Fruit fly (Drosophila melanogaster) ovary, adult (tissue): Measurements from ENCODE around the gene shtd.

Source experiments
- CG17801 ChIP-seq: fragments of 200-800 bp; optimal IDR thresholded peaks from 2 replicates; lab custom pipeline; 2019; ENCODE audit warnings: missing biosample characterization, mild to moderate bottlenecking, missing genetic modification characterization, moderate library complexity; ENCODE audit not compliant: partially characterized antibody

The shtd gene

dm6 chrX:15462436-15462857, at the start of gene shtd, which contains the start of the genes CG6294 and CG6299:
shtd (minus strand) TSS chrX:15462441.
CG6294 (plus strand) TSS chrX:15462722.
CG6299 (plus strand) TSS chrX:15462722.
- no peak for TF ChIP-seq CG17801

- TF ChIP-seq CG17801, result peak; percentile 24
These were observed 49.2 kb upstream of the shtd start for dm6 chrX:15511399-15511798.

DNA sequence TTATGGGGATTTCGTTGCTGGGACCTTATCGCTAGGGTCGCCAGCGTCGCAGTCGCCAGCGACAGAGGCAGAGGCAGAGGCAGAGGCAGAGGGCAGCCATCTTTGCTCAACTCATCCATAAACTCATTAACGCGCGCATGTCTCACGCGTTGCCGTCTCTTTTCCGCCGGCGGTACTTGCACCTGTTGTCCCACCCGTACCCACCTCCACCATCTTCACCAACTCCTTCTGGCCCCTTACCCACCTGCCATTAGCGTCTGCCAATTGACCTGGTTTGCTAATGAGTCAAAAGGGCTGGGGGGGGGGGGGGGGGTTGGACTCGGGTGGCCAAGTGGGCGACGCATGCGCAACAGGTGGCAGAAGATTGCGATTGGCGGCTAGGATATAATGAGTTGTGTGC, 40.6 kb upstream of the shtd start:
- TF ChIP-seq CG17801, result no peak

DNA sequence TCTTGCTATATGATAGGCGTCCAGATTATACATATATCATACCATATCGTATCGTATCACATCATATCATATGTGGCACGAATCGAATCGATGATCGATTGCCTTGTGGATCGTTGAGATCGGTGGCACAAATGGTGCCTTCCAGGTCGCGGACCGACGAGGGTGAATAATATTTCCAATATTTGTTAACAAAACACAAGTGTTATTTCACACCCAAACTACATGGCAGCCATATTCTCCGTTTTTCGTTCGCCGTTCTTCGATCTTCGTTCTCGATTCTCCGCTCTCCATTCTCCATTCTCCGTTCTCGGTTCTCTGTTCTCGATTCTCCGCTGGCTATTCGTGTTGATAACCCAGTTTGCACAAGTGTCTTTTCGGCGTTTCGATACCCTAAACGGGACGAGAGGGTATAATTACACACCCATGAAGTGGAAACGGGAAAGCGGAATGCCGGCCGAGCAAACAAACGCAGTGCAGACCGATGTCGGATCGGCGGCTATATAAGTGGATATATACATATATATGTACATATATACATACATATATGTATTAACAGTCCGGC, 39.5 kb upstream of the shtd start:
- no peak for TF ChIP-seq CG17801

- no peak for TF ChIP-seq CG17801
These were observed 38.0 kb upstream of the shtd start for dm6 chrX:15499996-15500904.

DNA sequence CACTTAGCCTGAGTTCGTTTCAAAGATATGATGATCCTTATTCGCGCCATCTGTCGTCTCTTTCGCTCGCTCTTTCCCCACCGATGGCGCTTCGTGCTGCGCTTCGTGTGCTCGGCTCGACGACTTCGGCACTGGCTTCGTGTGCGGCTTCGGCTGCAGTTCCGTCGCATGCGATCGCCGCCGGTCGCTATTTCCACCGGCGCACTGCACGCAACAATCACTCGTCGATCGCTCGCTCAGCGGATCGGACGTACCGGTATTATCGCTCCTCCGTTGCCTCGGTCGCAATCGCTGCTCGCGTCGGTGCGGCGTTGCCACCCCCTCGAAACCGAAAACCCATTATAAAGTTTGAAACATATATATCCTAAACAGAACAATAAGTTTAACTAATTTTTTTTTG, 36.5 kb upstream of the shtd start:
- TF ChIP-seq CG17801, result peak; percentile 79

DNA sequence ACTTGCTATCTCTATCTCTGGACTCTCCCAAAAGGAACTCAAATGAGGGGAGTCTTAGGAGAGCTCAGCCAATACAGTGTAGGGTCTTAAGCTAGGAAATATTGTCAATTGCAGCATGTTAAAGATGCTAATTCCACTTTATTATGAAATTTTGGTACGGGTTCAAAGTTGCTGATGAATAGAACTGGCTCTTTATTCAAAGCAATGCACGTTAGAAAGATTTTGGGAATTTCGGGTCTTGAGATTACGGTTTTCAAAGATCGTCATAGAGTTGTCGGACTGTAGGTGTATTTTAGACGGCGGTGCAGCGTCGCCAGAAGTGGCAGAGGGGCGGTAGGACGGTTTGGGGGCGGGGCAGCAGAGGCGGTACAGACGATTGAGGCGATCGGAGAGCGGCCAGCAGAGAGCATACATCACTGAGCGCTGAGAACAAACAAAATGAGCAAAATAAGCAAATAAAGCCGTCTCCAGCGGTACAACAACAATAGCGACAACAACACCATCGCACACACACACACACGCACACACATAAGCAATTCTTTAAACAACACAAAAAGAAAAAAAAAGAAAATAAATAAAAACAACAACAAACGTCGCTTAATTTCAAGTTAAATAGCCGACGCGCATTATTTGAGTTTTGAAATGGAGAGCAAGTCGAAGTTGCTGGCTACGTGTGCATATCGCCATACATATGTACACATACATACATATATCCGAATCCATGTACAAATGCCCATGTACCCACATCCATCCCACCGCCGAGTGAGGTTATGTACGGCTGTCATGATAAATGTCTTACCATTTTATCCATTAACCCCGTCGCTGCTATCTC, 35.4 kb upstream of the shtd start:
- peak; percentile 80 for TF ChIP-seq CG17801

dm6 chrX:15496651-15497409, 34.6 kb upstream of the shtd start:
- no peak for TF ChIP-seq CG17801

DNA sequence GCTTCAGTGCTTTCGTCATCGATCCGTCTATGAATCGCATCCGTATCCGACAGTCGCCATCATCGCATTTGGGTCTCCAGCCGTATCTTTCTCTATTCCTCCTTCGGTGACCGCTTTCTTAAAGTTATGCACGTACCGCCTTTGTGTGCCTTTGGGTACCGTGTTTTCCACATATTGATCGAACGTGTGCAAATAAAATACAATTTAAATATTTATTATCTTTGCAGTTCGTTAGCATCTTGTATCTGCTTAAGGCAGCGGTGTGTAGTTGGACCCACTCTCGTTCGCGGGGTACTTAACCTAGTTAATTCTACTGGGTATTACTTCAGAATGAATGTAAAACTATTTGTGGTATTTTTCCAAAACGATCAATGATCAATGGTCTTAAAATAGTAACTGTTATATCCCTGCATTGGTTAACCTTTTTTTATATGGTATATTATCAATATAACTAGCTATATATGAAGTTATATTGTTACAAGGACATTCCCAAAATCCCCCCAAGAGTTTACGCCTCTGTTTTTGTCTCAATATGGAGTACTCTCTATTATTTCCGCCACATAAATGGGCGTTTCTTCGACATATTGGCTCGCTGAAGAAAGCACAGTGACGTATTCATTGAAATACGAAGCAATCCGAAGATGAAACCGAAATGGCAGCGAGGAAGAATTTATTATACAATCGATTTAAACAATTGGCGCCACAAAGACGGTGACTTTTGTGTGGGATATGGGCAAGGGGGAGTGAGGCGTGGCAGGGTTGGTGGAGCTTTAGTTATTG, 33.5 kb upstream of the shtd start:
- TF ChIP-seq CG17801, result no peak

DNA sequence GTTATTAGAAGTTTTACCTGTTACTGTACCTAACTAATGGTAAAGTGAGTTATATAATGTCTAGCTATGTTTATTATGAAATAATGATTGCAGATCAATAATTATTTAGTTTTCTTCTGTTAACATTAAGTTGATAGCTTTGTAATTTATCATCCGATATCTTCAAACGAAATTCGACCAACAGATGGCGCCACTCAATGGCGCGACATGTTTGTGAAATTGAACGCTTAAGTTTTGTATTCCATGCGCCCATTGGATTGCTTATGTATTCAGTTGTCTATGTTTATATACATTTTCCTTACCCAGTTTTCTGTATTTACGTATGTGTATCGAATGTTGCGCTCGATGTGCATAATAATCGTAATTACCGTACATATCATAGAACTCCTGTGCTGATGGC, 28.3 kb upstream of the shtd start:
- no peak for TF ChIP-seq CG17801

DNA sequence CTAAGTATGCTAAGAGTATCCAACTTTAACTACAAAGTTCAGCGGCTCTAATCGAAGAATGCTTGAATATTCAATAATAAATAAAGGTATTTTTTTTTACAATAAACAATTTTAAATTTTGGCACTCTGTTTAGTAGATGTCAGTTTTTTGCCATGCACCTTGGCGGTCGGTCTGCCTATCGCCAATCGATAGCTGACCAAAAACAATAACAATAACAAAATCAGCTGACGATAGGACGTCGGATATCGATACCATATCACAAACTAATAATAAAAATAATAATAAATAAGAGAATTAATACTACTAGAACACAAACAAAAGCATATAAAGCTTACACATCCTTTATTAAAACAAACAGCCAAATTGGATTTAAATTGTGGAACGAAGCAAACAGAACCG, 24.4 kb upstream of the shtd start, which contains the start of gene Gmap:
Gene Gmap, plus strand, starts transcription at position 241 of the 400 bp plus-strand sequence.
- TF ChIP-seq CG17801, result peak; percentile 39

DNA sequence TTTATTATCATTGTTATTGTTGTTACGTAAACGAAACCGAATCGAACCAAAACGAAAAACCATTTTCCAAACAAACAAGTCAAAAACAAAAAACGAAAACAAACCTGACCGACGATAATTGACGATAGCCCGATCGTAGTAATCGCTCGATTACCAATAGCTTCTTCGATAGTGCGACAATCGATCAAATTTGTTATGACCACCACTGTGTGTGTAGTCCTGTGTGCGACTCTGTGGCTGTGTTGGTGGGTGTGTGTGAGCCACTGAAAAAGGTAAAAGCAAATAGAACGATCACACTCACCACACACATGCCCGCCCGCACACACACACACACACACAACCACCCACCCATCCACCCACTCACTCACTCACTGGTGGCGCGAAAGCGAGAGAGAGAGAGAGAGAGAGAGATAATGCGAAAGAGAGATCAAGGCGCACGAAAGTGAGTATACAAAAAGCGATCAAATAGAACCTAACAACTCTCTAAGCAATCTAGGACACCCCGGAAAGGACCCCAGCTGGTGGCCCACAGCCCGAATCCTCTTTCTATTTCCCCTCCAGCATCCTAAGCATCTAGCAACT, 22.3 kb upstream of the shtd start:
- peak; percentile 10 for TF ChIP-seq CG17801

DNA sequence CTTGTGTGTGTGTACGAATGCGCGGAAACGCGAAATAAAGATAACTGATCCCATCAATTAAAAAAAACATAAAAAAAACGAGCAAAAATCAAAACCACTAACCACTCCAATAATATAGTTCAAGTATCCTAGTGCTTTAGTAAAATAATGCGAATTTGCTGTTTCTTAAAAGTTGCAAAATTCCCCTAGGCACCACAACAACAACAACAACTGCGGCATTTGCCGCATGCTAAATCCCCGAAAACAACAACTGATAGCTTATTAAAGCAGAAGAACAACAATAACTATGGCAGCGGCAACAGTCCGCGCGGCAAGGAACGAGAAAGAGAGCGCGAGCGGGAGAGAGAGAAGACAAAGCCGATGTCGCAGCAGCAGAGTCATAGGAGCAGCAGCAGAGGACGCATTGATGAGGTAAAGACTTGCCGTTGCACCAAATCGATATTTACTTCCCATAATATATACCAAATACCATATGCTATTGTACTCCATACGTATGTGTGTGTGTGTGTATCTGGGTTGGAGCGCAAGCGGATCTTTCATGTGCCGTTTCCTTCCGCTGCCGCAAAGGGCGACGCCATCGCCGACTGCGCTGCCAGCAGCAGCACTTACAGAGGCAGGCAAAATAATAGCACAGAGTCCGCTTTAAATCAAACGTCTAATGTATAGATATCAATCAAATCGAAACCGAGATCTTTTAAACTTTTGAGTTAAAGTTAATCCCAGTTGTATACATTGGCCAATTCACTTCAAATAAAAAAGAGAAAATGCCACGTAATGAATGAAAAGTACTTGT, 21.0 kb upstream of the shtd start:
- no peak for TF ChIP-seq CG17801

dm6 chrX:15482236-15482660, 20.0 kb upstream of the shtd start, which contains the start of gene CG6340:
CG6340 (plus strand) TSS chrX:15482374.
- TF ChIP-seq CG17801, result peak; percentile 46
